Worm (Caenorhabditis elegans) whole organism, L1 larva: ENCODE measurements around the gene Y102A11A.5.

Experiments used
- fos-1 ChIP-seq: fragments of 150-350 bp; optimal IDR thresholded peaks from 2 replicates; lab custom pipeline; 2014; ENCODE audit warnings: missing biosample characterization, missing genetic modification characterization
- grh-1 ChIP-seq: fragments of 200-800 bp; sonication (Bioruptor generic); IDR thresholded peaks from 2 replicates; pipeline ENCODE4 v1.3.6; 2022; ENCODE audit warnings: missing genetic modification reagents, missing genetic modification characterization, missing compliant biosample characterization
- hlh-4 ChIP-seq: sonication (generic microtip); optimal IDR thresholded peaks from 2 replicates; lab custom pipeline; 2016; ENCODE audit warnings: mild to moderate bottlenecking, missing genetic modification characterization, missing compliant biosample characterization
- lsy-2 ChIP-seq, 2 experiments: fragments of 150-350 bp; optimal IDR thresholded peaks; 2 replicates each; lab custom pipeline; 2014; ENCODE audit warnings: missing biosample characterization in 2 of 2, missing genetic modification characterization in 2 of 2
- nhr-85 ChIP-seq: sonication (generic microtip); peaks from one replicate; lab custom pipeline; 2016; ENCODE audit warnings: missing genetic modification characterization, inconsistent platforms, missing compliant biosample characterization
- pax-3 ChIP-seq: fragments of 200-800 bp; sonication (Bioruptor generic); optimal IDR thresholded peaks from 2 replicates; lab custom pipeline; 2018; ENCODE audit warnings: mild to moderate bottlenecking, missing genetic modification characterization, moderate library complexity, missing compliant biosample characterization
- unc-62 ChIP-seq: fragments of 150-350 bp; optimal IDR thresholded peaks from 2 replicates; lab custom pipeline; 2014; ENCODE audit warnings: missing biosample characterization, missing genetic modification reagents, missing genetic modification characterization
- zip-4 ChIP-seq: fragments of 200-800 bp; sonication (Bioruptor generic); optimal IDR thresholded peaks from 2 replicates; lab custom pipeline; 2018; ENCODE audit warnings: mild to moderate bottlenecking, missing genetic modification characterization, moderate library complexity, missing compliant biosample characterization

DNA sequence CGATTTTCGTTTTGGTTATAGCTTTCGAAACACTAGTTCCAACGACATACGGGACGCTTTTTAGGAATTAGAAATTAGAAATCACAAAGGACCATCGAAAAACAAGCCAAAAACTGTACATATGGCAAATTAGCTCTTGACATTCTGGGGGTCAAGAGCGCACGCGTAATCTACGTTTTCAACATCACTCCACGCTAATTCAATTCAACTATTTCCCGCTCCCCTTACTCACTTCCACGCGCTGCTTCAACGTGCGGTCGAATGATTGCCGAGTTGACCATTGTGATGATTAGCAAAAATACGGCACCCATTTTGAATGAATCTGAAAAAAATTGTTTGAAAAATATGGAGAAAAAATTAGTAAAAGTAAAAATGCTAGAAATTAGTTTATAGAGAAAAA is 14.2 kb upstream of the Y102A11A.5 start:
- no peak for TF ChIP-seq lsy-2 (tag; optimal IDR thresholded peaks at IDR 0.05; lab: Kevin White, UChicago)
- no peak for TF ChIP-seq fos-1 (tag; lab: Kevin White, UChicago)
- TF ChIP-seq grh-1, result no peak
- TF ChIP-seq unc-62 (GFP tag; lab: Kevin White, UChicago), result no peak
- no peak for TF ChIP-seq nhr-85 (tag; lab: Kevin White, UChicago)
- TF ChIP-seq zip-4, result no peak
- TF ChIP-seq hlh-4 (tag; lab: Kevin White, UChicago), result no peak
- no peak for TF ChIP-seq pax-3 (tag; lab: Kevin White, UChicago)
